Worm (Caenorhabditis elegans): ENCODE measurements around the gene T28D9.11.

DNA sequence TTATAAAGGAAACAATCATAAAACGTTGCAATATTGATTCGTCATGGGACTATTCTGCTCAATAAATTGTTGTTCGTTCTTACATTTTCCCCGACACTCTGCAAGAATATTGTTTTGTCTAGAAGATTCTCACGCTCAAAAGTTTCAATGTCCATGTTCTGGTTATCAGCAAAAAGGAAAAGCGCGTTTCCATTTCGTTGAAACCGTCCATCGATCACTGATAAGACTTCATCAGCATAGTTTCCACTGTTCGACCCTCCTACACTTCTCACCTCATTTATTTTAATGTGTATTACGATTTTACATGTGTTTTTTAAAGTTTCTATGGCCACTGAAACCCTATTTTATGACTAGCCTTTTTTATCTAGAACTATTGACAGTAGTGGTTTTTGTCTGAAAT, 28.3 kb upstream of the T28D9.11 start:
- no peak for TF ChIP-seq tab-1 (GFP tag; IDR thresholded peaks at IDR 0.05)
- no peak for TF ChIP-seq cog-1 (tag; optimal IDR thresholded peaks at IDR 0.05)
- no peak for TF ChIP-seq klf-2 (GFP tag; conservative IDR thresholded peaks at IDR 0.05)
- TF ChIP-seq ztf-29 (GFP tag; IDR thresholded peaks at IDR 0.05), result no peak
- no peak for TF ChIP-seq T22C8.4 (GFP tag; IDR thresholded peaks at IDR 0.05)
- TF ChIP-seq flt-1 (GFP tag; IDR thresholded peaks at IDR 0.05), result no peak
- TF ChIP-seq ztf-23 (GFP tag; IDR thresholded peaks at IDR 0.05), result no peak
